Worm (Caenorhabditis elegans) whole organism, L1 larva: ENCODE results near the gene sna-3.

Experiments
- C16A3.4 ChIP-seq: fragments of 150-350 bp; optimal IDR thresholded peaks from 2 replicates; lab custom pipeline; 2014; ENCODE audit warnings: missing biosample characterization, missing genetic modification characterization
- F16B12.6 ChIP-seq: fragments of 150-350 bp; optimal IDR thresholded peaks from 2 replicates; lab custom pipeline; 2014; ENCODE audit warnings: missing biosample characterization, missing genetic modification characterization
- Y116A8C.19 ChIP-seq: sonication (generic microtip); optimal IDR thresholded peaks from 2 replicates; lab custom pipeline; 2016; ENCODE audit warnings: missing compliant biosample characterization, missing genetic modification characterization, borderline replicate concordance
- aha-1 ChIP-seq: fragments of 150-350 bp; optimal IDR thresholded peaks from 2 replicates; lab custom pipeline; 2014; ENCODE audit warnings: missing biosample characterization, missing genetic modification characterization
- alr-1 ChIP-seq: fragments of 200-800 bp; sonication (Bioruptor generic); optimal IDR thresholded peaks from 2 replicates; lab custom pipeline; 2018; ENCODE audit warnings: borderline replicate concordance, mild to moderate bottlenecking, missing genetic modification characterization, missing compliant biosample characterization
- ama-1 ChIP-seq: fragments of 150-350 bp; optimal IDR thresholded peaks from 2 replicates; lab custom pipeline; 2014
- blmp-1 ChIP-seq: fragments of 150-350 bp; optimal IDR thresholded peaks from 2 replicates; lab custom pipeline; 2014; ENCODE audit warnings: missing biosample characterization, missing genetic modification characterization
- ceh-63 ChIP-seq: fragments of 200-800 bp; sonication (Bioruptor generic); optimal IDR thresholded peaks from 2 replicates; lab custom pipeline; 2018; ENCODE audit warnings: mild to moderate bottlenecking, missing genetic modification characterization, missing compliant biosample characterization
- ceh-82 ChIP-seq, 3 experiments: fragments of 150-350 bp in 1 of 3; sonication (generic microtip) in 2 of 3; optimal IDR thresholded peaks; 2 replicates each; lab custom pipeline; 2014 to 2017; ENCODE audit warnings: missing biosample characterization in 3 of 3, missing genetic modification characterization in 3 of 3
- ceh-88 ChIP-seq: fragments of 200-800 bp; sonication (Bioruptor generic); IDR thresholded peaks from 2 replicates; pipeline ENCODE4 v1.3.6; 2022; ENCODE audit warnings: missing genetic modification characterization, missing compliant biosample characterization
- ceh-90 ChIP-seq: sonication (generic microtip); optimal IDR thresholded peaks from 2 replicates; lab custom pipeline; 2016; ENCODE audit warnings: missing genetic modification characterization, missing compliant biosample characterization
- ces-1 ChIP-seq: fragments of 150-350 bp; optimal IDR thresholded peaks from 2 replicates; lab custom pipeline; 2014; ENCODE audit warnings: missing biosample characterization, missing genetic modification reagents, missing genetic modification characterization
- dpl-1 ChIP-seq, 3 experiments: fragments of 150-350 bp in 2 of 3; sonication (generic microtip) in 1 of 3; optimal IDR thresholded peaks; 2 replicates each; lab custom pipeline; 2014 to 2017; ENCODE audit warnings: missing biosample characterization in 3 of 3, missing genetic modification characterization in 3 of 3, missing genetic modification reagents in 3 of 3
- efl-1 ChIP-seq, 4 experiments: fragments of 150-350 bp; optimal IDR thresholded peaks in 3 of 4; peaks in 1 of 4; 1 replicate in 1 of 4; 2 replicates in 3 of 4; lab custom pipeline; 2014; ENCODE audit warnings: missing biosample characterization in 2 of 4, missing genetic modification characterization in 2 of 4, missing genetic modification reagents in 2 of 4
- elt-3 ChIP-seq, 6 experiments: fragments of 150-350 bp in 1 of 6; sonication (generic microtip); optimal IDR thresholded peaks; 2 replicates each; lab custom pipeline; 2017 to 2018; ENCODE audit warnings: missing biosample characterization in 6 of 6, missing genetic modification characterization in 6 of 6, inconsistent platforms in 1 of 6
- ets-5 ChIP-seq: fragments of 200-800 bp; sonication (Bioruptor generic); IDR thresholded peaks from 2 replicates; pipeline ENCODE4 v1.3.6; 2022; ENCODE audit warnings: missing genetic modification characterization, missing compliant biosample characterization
- fkh-4 ChIP-seq: sonication (generic microtip); optimal IDR thresholded peaks from 2 replicates; lab custom pipeline; 2016; ENCODE audit warnings: missing compliant biosample characterization, missing genetic modification characterization, borderline replicate concordance
- fos-1 ChIP-seq: fragments of 150-350 bp; optimal IDR thresholded peaks from 2 replicates; lab custom pipeline; 2014; ENCODE audit warnings: missing biosample characterization, missing genetic modification characterization
- grh-1 ChIP-seq: fragments of 200-800 bp; sonication (Bioruptor generic); IDR thresholded peaks from 2 replicates; pipeline ENCODE4 v1.3.6; 2022; ENCODE audit warnings: missing genetic modification reagents, missing genetic modification characterization, missing compliant biosample characterization
- hlh-4 ChIP-seq: sonication (generic microtip); optimal IDR thresholded peaks from 2 replicates; lab custom pipeline; 2016; ENCODE audit warnings: mild to moderate bottlenecking, missing genetic modification characterization, missing compliant biosample characterization
- hpl-2 ChIP-seq: fragments of 150-350 bp; optimal IDR thresholded peaks from 2 replicates; lab custom pipeline; 2014; ENCODE audit warnings: missing biosample characterization, missing genetic modification reagents, missing genetic modification characterization
- irx-1 ChIP-seq: sonication (generic microtip); optimal IDR thresholded peaks from 2 replicates; lab custom pipeline; 2016; ENCODE audit warnings: missing genetic modification characterization, missing compliant biosample characterization
- isw-1 ChIP-seq: fragments of 200-800 bp; sonication (Bioruptor generic); IDR thresholded peaks from 2 replicates; pipeline ENCODE4 v1.3.6; 2022; ENCODE audit warnings: missing genetic modification characterization, missing compliant biosample characterization
- jun-1 ChIP-seq: fragments of 150-350 bp; optimal IDR thresholded peaks from 2 replicates; lab custom pipeline; 2014; ENCODE audit warnings: missing biosample characterization, missing genetic modification reagents, missing genetic modification characterization
- lin-13 ChIP-seq: fragments of 150-350 bp; optimal IDR thresholded peaks from 2 replicates; lab custom pipeline; 2014; ENCODE audit warnings: missing biosample characterization, missing genetic modification reagents, missing genetic modification characterization
- lin-14 ChIP-seq: fragments of 200-800 bp; sonication (Bioruptor generic); optimal IDR thresholded peaks from 2 replicates; lab custom pipeline; 2018; ENCODE audit warnings: mild to moderate bottlenecking, missing genetic modification characterization, moderate library complexity, missing compliant biosample characterization
- lin-15B ChIP-seq: fragments of 150-350 bp; sonication (generic microtip); optimal IDR thresholded peaks from 3 replicates; lab custom pipeline; 2014; ENCODE audit warnings: missing biosample characterization, missing genetic modification characterization
- lin-35 ChIP-seq, 2 experiments: fragments of 150-350 bp; optimal IDR thresholded peaks; 2 replicates each; lab custom pipeline; 2014; ENCODE audit warnings: missing biosample characterization in 2 of 2, missing genetic modification characterization in 2 of 2, missing genetic modification reagents in 2 of 2
- lin-39 ChIP-seq: fragments of 150-350 bp; optimal IDR thresholded peaks from 2 replicates; lab custom pipeline; 2014; ENCODE audit warnings: missing biosample characterization, missing genetic modification reagents, missing genetic modification characterization
- lsy-2 ChIP-seq, 2 experiments: fragments of 150-350 bp; optimal IDR thresholded peaks; 2 replicates each; lab custom pipeline; 2014; ENCODE audit warnings: missing biosample characterization in 2 of 2, missing genetic modification characterization in 2 of 2
- mdl-1 ChIP-seq, 2 experiments: fragments of 150-350 bp; optimal IDR thresholded peaks; 2 replicates each; lab custom pipeline; 2014 to 2017; ENCODE audit warnings: missing biosample characterization in 2 of 2, missing genetic modification characterization in 2 of 2, inconsistent platforms in 1 of 2
- mep-1 ChIP-seq: fragments of 150-350 bp; optimal IDR thresholded peaks from 2 replicates; lab custom pipeline; 2014; ENCODE audit warnings: missing biosample characterization, missing genetic modification characterization
- nhr-11 ChIP-seq: fragments of 150-350 bp; optimal IDR thresholded peaks from 2 replicates; lab custom pipeline; 2014; ENCODE audit warnings: missing biosample characterization, missing genetic modification characterization
- nhr-19 ChIP-seq: fragments of 200-800 bp; sonication (Bioruptor generic); conservative IDR thresholded peaks from 2 replicates; pipeline ENCODE4 v1.3.6; 2022; ENCODE audit warnings: missing genetic modification characterization, missing compliant biosample characterization
- nhr-20 ChIP-seq: sonication (generic microtip); optimal IDR thresholded peaks from 2 replicates; lab custom pipeline; 2016; ENCODE audit warnings: mild to moderate bottlenecking, missing genetic modification characterization, missing compliant biosample characterization
- nhr-47 ChIP-seq: sonication (generic microtip); optimal IDR thresholded peaks from 2 replicates; lab custom pipeline; 2016; ENCODE audit warnings: mild to moderate bottlenecking, missing genetic modification characterization, moderate library complexity, missing compliant biosample characterization
- nhr-76 ChIP-seq: sonication (generic microtip); optimal IDR thresholded peaks from 2 replicates; lab custom pipeline; 2017; ENCODE audit warnings: missing biosample characterization, missing genetic modification characterization
- nhr-77 ChIP-seq: fragments of 150-350 bp; optimal IDR thresholded peaks from 2 replicates; lab custom pipeline; 2014; ENCODE audit warnings: missing biosample characterization, missing genetic modification characterization
- nhr-85 ChIP-seq: sonication (generic microtip); peaks from one replicate; lab custom pipeline; 2016; ENCODE audit warnings: missing genetic modification characterization, inconsistent platforms, missing compliant biosample characterization
- rnt-1 ChIP-seq: sonication (generic microtip); optimal IDR thresholded peaks from 2 replicates; lab custom pipeline; 2016; ENCODE audit warnings: mild to moderate bottlenecking, missing genetic modification characterization, moderate library complexity, missing compliant biosample characterization
- snpc-4 ChIP-seq: fragments of 150-350 bp; optimal IDR thresholded peaks from 2 replicates; lab custom pipeline; 2014; ENCODE audit warnings: missing biosample characterization, missing genetic modification characterization
- snu-23 ChIP-seq: sonication (generic microtip); optimal IDR thresholded peaks from 2 replicates; lab custom pipeline; 2016; ENCODE audit warnings: missing genetic modification characterization, missing compliant biosample characterization
- swsn-7 ChIP-seq: sonication (generic microtip); optimal IDR thresholded peaks from 2 replicates; lab custom pipeline; 2016; ENCODE audit warnings: missing genetic modification characterization, missing compliant biosample characterization
- tlp-1 ChIP-seq: fragments of 150-350 bp; optimal IDR thresholded peaks from 2 replicates; lab custom pipeline; 2014; ENCODE audit warnings: missing biosample characterization, missing genetic modification characterization
- unc-30 ChIP-seq: sonication (generic microtip); optimal IDR thresholded peaks from 2 replicates; lab custom pipeline; 2017; ENCODE audit warnings: missing biosample characterization, missing genetic modification characterization
- vab-15 ChIP-seq: sonication (generic microtip); optimal IDR thresholded peaks from 2 replicates; lab custom pipeline; 2017; ENCODE audit warnings: missing genotype, mild to moderate bottlenecking, missing genetic modification characterization, missing compliant biosample characterization
- zag-1 ChIP-seq: fragments of 150-350 bp; optimal IDR thresholded peaks from 2 replicates; lab custom pipeline; 2014; ENCODE audit warnings: missing biosample characterization, missing genetic modification characterization
- ztf-11 ChIP-seq, 2 experiments: sonication (generic microtip); optimal IDR thresholded peaks; 2 replicates each; lab custom pipeline; 2016 to 2017; ENCODE audit warnings: missing genetic modification characterization in 2 of 2, missing biosample characterization in 1 of 2, missing compliant biosample characterization in 1 of 2

sna-3 gene

ce11 chrIII:6176761-6177160 lies 29.2 kb downstream of the sna-3 start, which contains the start of gene F42A10.6:
F42A10.6 (minus strand) TSS chrIII:6176861.
- TF ChIP-seq irx-1 (tag; lab: Kevin White, UChicago): no peak

DNA sequence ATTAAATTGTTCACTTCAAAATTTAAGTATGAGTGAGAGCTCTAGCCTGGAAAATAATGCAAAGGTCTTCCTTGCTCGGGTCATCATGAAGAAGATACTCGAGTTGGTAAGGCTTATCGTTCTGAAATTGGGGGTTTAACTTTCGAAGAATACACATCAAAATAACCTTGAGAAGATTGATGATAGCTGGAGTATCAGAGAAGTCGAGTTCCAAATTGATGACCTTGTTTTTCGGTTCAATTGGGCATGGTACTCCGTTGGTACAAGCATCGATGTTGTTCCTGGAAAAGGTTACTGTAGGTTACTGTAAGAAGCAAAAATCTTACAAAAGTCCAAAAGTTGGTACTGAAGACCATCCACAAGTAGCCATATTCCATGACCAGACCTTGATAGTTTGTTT lies 29.8 kb downstream of the sna-3 start:
- TF ChIP-seq unc-30 (tag; lab: Kevin White, UChicago) (no peak), ceh-88 (GFP tag; lab: Robert Waterston, UW) (no peak)

DNA sequence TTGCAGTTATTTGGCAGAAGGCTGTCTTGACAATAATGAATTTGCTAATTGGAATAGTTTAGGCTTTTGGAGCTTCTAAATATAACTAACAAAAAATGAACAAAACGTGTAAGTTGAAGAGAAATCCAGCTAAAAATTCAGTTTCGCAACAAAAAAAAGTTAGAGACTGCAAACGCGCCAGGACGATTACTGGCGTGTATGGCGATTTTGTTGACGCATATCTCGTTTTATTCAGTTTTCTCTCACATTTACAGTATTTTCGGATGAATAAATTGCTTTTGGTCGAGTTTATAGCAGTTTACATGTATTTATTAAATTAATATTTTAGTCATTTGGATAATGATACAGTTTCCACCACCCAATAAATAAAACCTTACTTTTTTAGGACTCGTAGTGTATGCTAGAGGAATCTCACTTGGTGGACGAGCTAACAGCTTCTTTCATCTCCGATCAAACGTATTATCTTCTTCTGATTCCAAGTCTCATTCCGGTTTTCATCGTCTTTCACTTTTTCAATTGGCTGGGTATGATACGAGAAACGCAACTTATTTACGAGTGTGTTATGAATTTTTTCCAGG lies 32.9 kb downstream of the sna-3 start, which contains the start of the genes abcf-3 and F42A10.5:
abcf-3 (plus strand) TSS at position 384 of the 578 bp plus-strand sequence.
F42A10.5 (minus strand) TSS at position 458 of the 578 bp plus-strand sequence.
- TF ChIP-seq snu-23 (GFP tag; lab: Kevin White, UChicago) (peak; percentile 78), nhr-76 (tag; lab: Kevin White, UChicago) (no peak), snpc-4 (tag; lab: Kevin White, UChicago) (no peak), ces-1 (GFP tag; lab: Kevin White, UChicago) (no peak), aha-1 (peak; percentile 18), alr-1 (tag; lab: Kevin White, UChicago) (no peak), irx-1 (tag; lab: Kevin White, UChicago) (peak; percentile 63), mdl-1 (tag; optimal IDR thresholded peaks at IDR 0.05; lab: Kevin White, UChicago) (peak in 1 of 2 experiments; percentile 50), ceh-82 (tag; optimal IDR thresholded peaks at IDR 0.05; lab: Kevin White, UChicago) (peak; percentile 67 to 80 (median 76)), hpl-2 (GFP tag; lab: Kevin White, UChicago) (peak; percentile 38), ets-5 (GFP tag; lab: Robert Waterston, UW) (no peak), nhr-19 (GFP tag; lab: Robert Waterston, UW) (peak; percentile 73), lin-35 (GFP tag; optimal IDR thresholded peaks at IDR 0.05; lab: Kevin White, UChicago) (peak; percentile 73 to 85), ztf-11 (tag; optimal IDR thresholded peaks at IDR 0.05; lab: Kevin White, UChicago) (peak in 1 of 2 experiments; percentile 32), zag-1 (tag; lab: Kevin White, UChicago) (no peak), fos-1 (tag; lab: Kevin White, UChicago) (peak; percentile 68), ceh-88 (GFP tag; lab: Robert Waterston, UW) (no peak), efl-1 (optimal IDR thresholded peaks at IDR 0.05; lab: Kevin White, UChicago) (peak; percentile 72 to 81), efl-1 (GFP tag; optimal IDR thresholded peaks at IDR 0.05 in 1 of 2; lab: Kevin White, UChicago) (peak; percentile 77 to 98), lin-14 (peak; percentile 72), ama-1 (no peak), hlh-4 (tag; lab: Kevin White, UChicago) (no peak), rnt-1 (tag; lab: Kevin White, UChicago) (peak; percentile 83), nhr-85 (tag; lab: Kevin White, UChicago) (peak; percentile 85), fkh-4 (tag; lab: Kevin White, UChicago) (peak; percentile 5), ceh-90 (tag; lab: Kevin White, UChicago) (no peak), lin-13 (GFP tag; lab: Kevin White, UChicago) (peak; percentile 60), vab-15 (tag; lab: Kevin White, UChicago) (no peak), grh-1 (GFP tag; lab: Robert Waterston, UW) (peak; percentile 62), C16A3.4 (tag; lab: Kevin White, UChicago) (peak; percentile 66), lin-39 (tag; lab: Kevin White, UChicago) (peak; percentile 60), isw-1 (peak; percentile 61), nhr-11 (tag; lab: Kevin White, UChicago) (peak; percentile 5), F16B12.6 (tag; lab: Kevin White, UChicago) (peak; percentile 65), lin-15B (peak; percentile 45), ceh-63 (no peak), elt-3 (tag; optimal IDR thresholded peaks at IDR 0.05; lab: Kevin White, UChicago) (peak in 2 of 6 experiments; percentile 46 to 78), jun-1 (tag; lab: Kevin White, UChicago) (peak; percentile 56), nhr-20 (peak; percentile 71), dpl-1 (GFP tag; optimal IDR thresholded peaks at IDR 0.05; lab: Kevin White, UChicago) (peak; percentile 73 to 77 (median 76)), nhr-47 (tag; lab: Kevin White, UChicago) (peak; percentile 76), swsn-7 (tag; lab: Kevin White, UChicago) (peak; percentile 77), nhr-77 (peak; percentile 55), blmp-1 (peak; percentile 59), Y116A8C.19 (tag; lab: Kevin White, UChicago) (no peak), tlp-1 (tag; lab: Kevin White, UChicago) (no peak), mep-1 (tag; lab: Kevin White, UChicago) (peak; percentile 88), lsy-2 (tag; optimal IDR thresholded peaks at IDR 0.05; lab: Kevin White, UChicago) (peak; percentile 81 to 89)
